Worm (Caenorhabditis elegans) whole organism, mixed stage, embryonic: ENCODE measurements around the gene W05H9.2.

ENCODE experiments used
- M03D4.4 ChIP-seq: sonication (generic microtip); optimal IDR thresholded peaks from 2 replicates; lab custom pipeline; 2017; ENCODE audit warnings: mild to moderate bottlenecking, missing genetic modification characterization, missing compliant biosample characterization
- bed-3 ChIP-seq: fragments of 200-800 bp; sonication (Bioruptor generic); optimal IDR thresholded peaks from 3 replicates; lab custom pipeline; 2018; ENCODE audit warnings: mild to moderate bottlenecking, missing genetic modification characterization, moderate library complexity, missing compliant biosample characterization
- blmp-1 ChIP-seq: fragments of 150-350 bp; optimal IDR thresholded peaks from 2 replicates; lab custom pipeline; 2014; ENCODE audit warnings: missing biosample characterization, missing genetic modification characterization
- ceh-39 ChIP-seq: fragments of 150-350 bp; optimal IDR thresholded peaks from 2 replicates; lab custom pipeline; 2014; ENCODE audit warnings: missing biosample characterization, missing genetic modification characterization
- ceh-43 ChIP-seq: fragments of 200-800 bp; sonication (Bioruptor generic); optimal IDR thresholded peaks from 2 replicates; lab custom pipeline; 2018; ENCODE audit warnings: mild to moderate bottlenecking, missing genetic modification characterization, moderate library complexity, missing compliant biosample characterization
- ceh-83 ChIP-seq: fragments of 200-800 bp; sonication (Bioruptor generic); optimal IDR thresholded peaks from 2 replicates; lab custom pipeline; 2018; ENCODE audit warnings: mild to moderate bottlenecking, missing genetic modification characterization, missing compliant biosample characterization
- ces-1 ChIP-seq: fragments of 150-350 bp; optimal IDR thresholded peaks from 2 replicates; lab custom pipeline; 2014; ENCODE audit warnings: missing biosample characterization, missing genetic modification reagents, missing genetic modification characterization
- cnd-1 ChIP-seq: fragments of 200-800 bp; sonication (Bioruptor generic); optimal IDR thresholded peaks from 2 replicates; lab custom pipeline; 2018; ENCODE audit warnings: mild to moderate bottlenecking, missing genetic modification characterization, missing compliant biosample characterization
- drap-1 ChIP-seq: fragments of 200-800 bp; sonication (Bioruptor generic); optimal IDR thresholded peaks from 3 replicates; lab custom pipeline; 2018; ENCODE audit warnings: mild to moderate bottlenecking, missing genetic modification characterization, missing compliant biosample characterization
- elt-1 ChIP-seq: sonication (generic microtip); optimal IDR thresholded peaks from 2 replicates; lab custom pipeline; 2017; ENCODE audit warnings: missing genetic modification characterization, mild to moderate bottlenecking, missing compliant biosample characterization, antibody characterized with exemption, moderate library complexity, borderline replicate concordance; ENCODE audit not compliant: insufficient read depth
- elt-3 ChIP-seq: fragments of 150-350 bp; optimal IDR thresholded peaks from 2 replicates; lab custom pipeline; 2014; ENCODE audit warnings: missing biosample characterization, missing genetic modification characterization
- flh-1 ChIP-seq: fragments of 200-800 bp; sonication (Bioruptor generic); optimal IDR thresholded peaks from 2 replicates; lab custom pipeline; 2018; ENCODE audit warnings: mild to moderate bottlenecking, missing genetic modification characterization, moderate library complexity, missing compliant biosample characterization
- ham-2 ChIP-seq: fragments of 200-800 bp; sonication (Bioruptor generic); optimal IDR thresholded peaks from 2 replicates; lab custom pipeline; 2018; ENCODE audit warnings: mild to moderate bottlenecking, missing genetic modification characterization, missing compliant biosample characterization
- hlh-1 ChIP-seq: fragments of 150-350 bp; optimal IDR thresholded peaks from 2 replicates; lab custom pipeline; 2014; ENCODE audit warnings: missing biosample characterization, missing genetic modification reagents, missing genetic modification characterization
- lin-13 ChIP-seq: fragments of 150-350 bp; optimal IDR thresholded peaks from 2 replicates; lab custom pipeline; 2014; ENCODE audit warnings: missing biosample characterization, missing genetic modification characterization
- lin-32 ChIP-seq: fragments of 200-800 bp; sonication (Bioruptor generic); optimal IDR thresholded peaks from 2 replicates; lab custom pipeline; 2018; ENCODE audit warnings: mild to moderate bottlenecking, missing genetic modification characterization, missing compliant biosample characterization
- lsy-2 ChIP-seq: fragments of 150-350 bp; optimal IDR thresholded peaks from 2 replicates; lab custom pipeline; 2014; ENCODE audit warnings: missing biosample characterization, missing genetic modification characterization
- mab-5 ChIP-seq: fragments of 150-350 bp; optimal IDR thresholded peaks from 2 replicates; lab custom pipeline; 2014; ENCODE audit warnings: missing biosample characterization, missing genetic modification characterization
- mep-1 ChIP-seq: fragments of 150-350 bp; optimal IDR thresholded peaks from 2 replicates; lab custom pipeline; 2017; ENCODE audit warnings: missing biosample characterization, missing genetic modification reagents, missing genetic modification characterization, inconsistent platforms
- mls-2 ChIP-seq: sonication (generic microtip); optimal IDR thresholded peaks from 2 replicates; lab custom pipeline; 2016; ENCODE audit warnings: mild to moderate bottlenecking, missing genetic modification characterization, moderate library complexity, missing compliant biosample characterization
- nhr-12 ChIP-seq: fragments of 150-350 bp; optimal IDR thresholded peaks from 2 replicates; lab custom pipeline; 2014; ENCODE audit warnings: missing biosample characterization, missing genetic modification characterization
- nhr-2 ChIP-seq: fragments of 150-350 bp; optimal IDR thresholded peaks from 2 replicates; lab custom pipeline; 2014; ENCODE audit warnings: missing biosample characterization, missing genetic modification characterization
- nhr-237 ChIP-seq: fragments of 150-350 bp; optimal IDR thresholded peaks from 2 replicates; lab custom pipeline; 2014; ENCODE audit warnings: missing biosample characterization, missing genetic modification characterization
- nhr-28 ChIP-seq: fragments of 150-350 bp; optimal IDR thresholded peaks from 2 replicates; lab custom pipeline; 2014; ENCODE audit warnings: missing biosample characterization, missing genetic modification characterization
- nhr-76 ChIP-seq: sonication (generic microtip); optimal IDR thresholded peaks from 2 replicates; lab custom pipeline; 2017; ENCODE audit warnings: missing biosample characterization, missing genetic modification characterization
- pha-4 ChIP-seq: fragments of 150-350 bp; optimal IDR thresholded peaks from 2 replicates; lab custom pipeline; 2018; ENCODE audit warnings: missing biosample characterization, missing genetic modification reagents, missing genetic modification characterization
- sem-2 ChIP-seq: fragments of 200-800 bp; sonication (Bioruptor generic); optimal IDR thresholded peaks from 2 replicates; lab custom pipeline; 2018; ENCODE audit warnings: mild to moderate bottlenecking, missing genetic modification characterization, missing compliant biosample characterization
- snpc-4 ChIP-seq: fragments of 150-350 bp; optimal IDR thresholded peaks from 2 replicates; lab custom pipeline; 2014; ENCODE audit warnings: missing biosample characterization, missing genetic modification characterization
- sptf-1 ChIP-seq: sonication (generic microtip); optimal IDR thresholded peaks from 2 replicates; lab custom pipeline; 2017; ENCODE audit warnings: mild to moderate bottlenecking, missing genetic modification characterization, moderate library complexity, missing compliant biosample characterization
- tbx-8 ChIP-seq: fragments of 200-800 bp; sonication (Bioruptor generic); optimal IDR thresholded peaks from 2 replicates; lab custom pipeline; 2018; ENCODE audit warnings: mild to moderate bottlenecking, missing genetic modification characterization, moderate library complexity, missing compliant biosample characterization
- unc-120 ChIP-seq: sonication (generic microtip); optimal IDR thresholded peaks from 2 replicates; lab custom pipeline; 2017; ENCODE audit warnings: missing genetic modification characterization, missing compliant biosample characterization; ENCODE audit not compliant: poor library complexity, severe bottlenecking
- unc-39 ChIP-seq: fragments of 150-350 bp; optimal IDR thresholded peaks from 2 replicates; lab custom pipeline; 2014; ENCODE audit warnings: missing biosample characterization, missing genetic modification characterization
- unc-62 ChIP-seq: fragments of 150-350 bp; optimal IDR thresholded peaks from 2 replicates; lab custom pipeline; 2014; ENCODE audit warnings: missing biosample characterization, missing genetic modification reagents, missing genetic modification characterization
- zip-8 ChIP-seq: fragments of 150-350 bp; optimal IDR thresholded peaks from 2 replicates; lab custom pipeline; 2014; ENCODE audit warnings: missing biosample characterization, missing genetic modification characterization
- ztf-11 ChIP-seq: fragments of 150-350 bp; optimal IDR thresholded peaks from 2 replicates; lab custom pipeline; 2014; ENCODE audit warnings: missing biosample characterization, missing genetic modification characterization

W05H9.2 gene

DNA sequence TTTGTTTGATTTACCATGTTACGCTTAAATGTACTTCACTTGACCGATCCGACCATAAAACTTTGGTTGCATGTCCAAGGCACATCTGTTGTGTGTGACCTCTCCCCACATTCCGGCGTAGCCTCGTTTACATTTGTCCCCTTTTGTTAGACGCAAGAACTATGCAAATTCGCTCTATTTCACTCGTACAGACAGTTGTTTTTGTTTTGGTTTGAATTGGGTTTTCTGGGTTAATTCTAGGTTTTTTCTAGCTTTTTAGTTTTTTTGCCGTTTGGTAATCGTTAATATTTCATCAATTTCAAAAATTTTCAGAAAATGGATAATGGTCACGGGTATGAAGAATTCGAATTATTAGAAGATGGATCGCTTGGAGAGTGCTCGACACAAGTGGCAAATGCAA lies 26.0 kb downstream of the W05H9.2 start, which contains the start of gene mom-1:
mom-1 (plus strand) TSS at position 301 of the 400 bp plus-strand sequence.
- TF ChIP-seq nhr-76 (tag; lab: Kevin White, UChicago) = no peak
- TF ChIP-seq ceh-43 (GFP tag; lab: Kevin White, UChicago) = no peak
- TF ChIP-seq sem-2 (GFP tag; lab: Kevin White, UChicago) = no peak
- TF ChIP-seq unc-62 (GFP tag; lab: Kevin White, UChicago) = no peak
- no peak for TF ChIP-seq unc-39 (tag; lab: Kevin White, UChicago)
- no peak for TF ChIP-seq M03D4.4 (tag; lab: Kevin White, UChicago)
- TF ChIP-seq ham-2 (GFP tag; lab: Kevin White, UChicago) = no peak
- peak; percentile 57 for TF ChIP-seq hlh-1 (tag; lab: Kevin White, UChicago)
- no peak for TF ChIP-seq ztf-11
- no peak for TF ChIP-seq bed-3 (GFP tag; lab: Kevin White, UChicago)
- no peak for TF ChIP-seq cnd-1 (tag; lab: Kevin White, UChicago)
- TF ChIP-seq nhr-237 (tag; lab: Kevin White, UChicago) = no peak
- no peak for TF ChIP-seq nhr-28 (tag; lab: Kevin White, UChicago)
- TF ChIP-seq zip-8 = no peak
- no peak for TF ChIP-seq lsy-2 (tag; lab: Kevin White, UChicago)
- peak; percentile 7 for TF ChIP-seq nhr-2 (tag; lab: Kevin White, UChicago)
- TF ChIP-seq snpc-4 = no peak
- TF ChIP-seq unc-120 (tag; lab: Kevin White, UChicago) = no peak

ce11 chrX:6296402-6296844 lies 29.6 kb downstream of the W05H9.2 start:
- peak; percentile 96 for TF ChIP-seq unc-39 (tag; lab: Kevin White, UChicago)
- peak; percentile 91 for TF ChIP-seq ceh-39 (tag; lab: Kevin White, UChicago)
- peak; percentile 74 for TF ChIP-seq ceh-43 (GFP tag; lab: Kevin White, UChicago)
- TF ChIP-seq ztf-11 = peak; percentile 95
- TF ChIP-seq ceh-83 (GFP tag; lab: Kevin White, UChicago) = peak; percentile 39
- peak; percentile 99 for TF ChIP-seq mep-1 (tag; lab: Kevin White, UChicago)
- TF ChIP-seq mls-2 (tag; lab: Kevin White, UChicago) = peak; percentile 88
- peak; percentile 93 for TF ChIP-seq sptf-1 (tag; lab: Kevin White, UChicago)
- TF ChIP-seq bed-3 (GFP tag; lab: Kevin White, UChicago) = peak; percentile 42
- TF ChIP-seq blmp-1 (tag; lab: Kevin White, UChicago) = peak; percentile 65
- TF ChIP-seq hlh-1 (tag; lab: Kevin White, UChicago) = peak; percentile 85
- TF ChIP-seq unc-62 (GFP tag; lab: Kevin White, UChicago) = peak; percentile 91
- peak; percentile 53 for TF ChIP-seq nhr-76 (tag; lab: Kevin White, UChicago)
- TF ChIP-seq lin-32 (GFP tag; lab: Kevin White, UChicago) = peak; percentile 44
- peak; percentile 96 for TF ChIP-seq pha-4 (tag; lab: Kevin White, UChicago)
- TF ChIP-seq M03D4.4 (tag; lab: Kevin White, UChicago) = peak; percentile 76
- TF ChIP-seq mab-5 = peak; percentile 85
- peak; percentile 89 for TF ChIP-seq unc-120 (tag; lab: Kevin White, UChicago)
- no peak for TF ChIP-seq flh-1 (GFP tag; lab: Kevin White, UChicago)
- peak; percentile 61 for TF ChIP-seq nhr-12 (tag; lab: Kevin White, UChicago)
- TF ChIP-seq nhr-237 (tag; lab: Kevin White, UChicago) = peak; percentile 100
- peak; percentile 93 for TF ChIP-seq cnd-1 (tag; lab: Kevin White, UChicago)
- TF ChIP-seq ces-1 = peak; percentile 99
- TF ChIP-seq tbx-8 = peak; percentile 29
- TF ChIP-seq sem-2 (GFP tag; lab: Kevin White, UChicago) = peak; percentile 9
- TF ChIP-seq zip-8 = no peak
- no peak for TF ChIP-seq snpc-4
- peak; percentile 58 for TF ChIP-seq nhr-2 (tag; lab: Kevin White, UChicago)
- peak; percentile 88 for TF ChIP-seq lsy-2 (tag; lab: Kevin White, UChicago)
- peak; percentile 97 for TF ChIP-seq drap-1 (GFP tag; lab: Kevin White, UChicago)
- peak; percentile 96 for TF ChIP-seq elt-3 (tag; lab: Kevin White, UChicago)
- peak; percentile 43 for TF ChIP-seq elt-1 (tag; lab: Kevin White, UChicago)
- TF ChIP-seq ham-2 (GFP tag; lab: Kevin White, UChicago) = peak; percentile 71
- peak; percentile 86 for TF ChIP-seq lin-13 (tag; lab: Kevin White, UChicago)
- peak; percentile 82 for TF ChIP-seq nhr-28 (tag; lab: Kevin White, UChicago)
